Worm (Caenorhabditis elegans) whole organism, L3 larva: ENCODE data around the gene srbc-19.

Experiments used
- ama-1 ChIP-seq: fragments of 150-350 bp; optimal IDR thresholded peaks from 2 replicates; lab custom pipeline; 2018
- eor-1 ChIP-seq, 2 experiments: fragments of 150-350 bp; optimal IDR thresholded peaks; 2 replicates each; lab custom pipeline; 2014 to 2018; ENCODE audit warnings: missing biosample characterization in 2 of 2, missing genetic modification characterization in 2 of 2
- fkh-10 ChIP-seq: sonication (generic microtip); optimal IDR thresholded peaks from 2 replicates; lab custom pipeline; 2017; ENCODE audit warnings: missing biosample characterization, missing genetic modification reagents, missing genetic modification characterization
- fkh-2 ChIP-seq: fragments of 150-350 bp; optimal IDR thresholded peaks from 2 replicates; lab custom pipeline; 2014; ENCODE audit warnings: missing biosample characterization, missing genetic modification reagents, missing genetic modification characterization
- lin-39 ChIP-seq: fragments of 150-350 bp; optimal IDR thresholded peaks from 2 replicates; lab custom pipeline; 2018; ENCODE audit warnings: missing biosample characterization, missing genetic modification reagents, missing genetic modification characterization
- nhr-12 ChIP-seq: fragments of 150-350 bp; optimal IDR thresholded peaks from 2 replicates; lab custom pipeline; 2014; ENCODE audit warnings: missing biosample characterization, missing genetic modification characterization
- nhr-28 ChIP-seq: fragments of 150-350 bp; optimal IDR thresholded peaks from 2 replicates; lab custom pipeline; 2014; ENCODE audit warnings: missing biosample characterization, missing genetic modification characterization
- pha-4 ChIP-seq: fragments of 150-350 bp; optimal IDR thresholded peaks from 2 replicates; lab custom pipeline; 2014; ENCODE audit warnings: missing biosample characterization, missing genetic modification reagents, missing genetic modification characterization
- pqm-1 ChIP-seq: fragments of 150-350 bp; optimal IDR thresholded peaks from 2 replicates; lab custom pipeline; 2017; ENCODE audit warnings: missing biosample characterization, missing genetic modification characterization, inconsistent platforms
- sea-2 ChIP-seq: fragments of 150-350 bp; sonication (generic microtip); optimal IDR thresholded peaks from 4 replicates; lab custom pipeline; 2014; ENCODE audit warnings: missing biosample characterization, missing genetic modification reagents, missing genetic modification characterization
- skn-1 ChIP-seq: fragments of 150-350 bp; optimal IDR thresholded peaks from 2 replicates; lab custom pipeline; 2014; ENCODE audit warnings: missing biosample characterization, missing genetic modification characterization
- snpc-4 ChIP-seq: fragments of 150-350 bp; optimal IDR thresholded peaks from 2 replicates; lab custom pipeline; 2014; ENCODE audit warnings: missing biosample characterization, missing genetic modification characterization
- zag-1 ChIP-seq: fragments of 150-350 bp; optimal IDR thresholded peaks from 2 replicates; lab custom pipeline; 2014; ENCODE audit warnings: missing biosample characterization, missing genetic modification characterization

ce11 chrV:2206181-2206580 is 39.6 kb upstream of the srbc-19 start, which contains the start of gene srt-40:
- TF ChIP-seq pha-4 (tag; lab: Kevin White, UChicago) = no peak
- TF ChIP-seq eor-1 (tag; optimal IDR thresholded peaks at IDR 0.05; lab: Kevin White, UChicago) = no peak
- TF ChIP-seq skn-1 (tag; lab: Kevin White, UChicago) = no peak
- TF ChIP-seq fkh-10 (GFP tag; lab: Kevin White, UChicago) = no peak
- TF ChIP-seq nhr-12 = no peak
- no peak for TF ChIP-seq pqm-1 (tag; lab: Kevin White, UChicago)
- no peak for TF ChIP-seq lin-39 (tag; lab: Kevin White, UChicago)
- no peak for TF ChIP-seq nhr-28 (tag; lab: Kevin White, UChicago)
- TF ChIP-seq sea-2 (GFP tag; lab: Kevin White, UChicago) = no peak
- TF ChIP-seq ama-1 (lab: Kevin White, UChicago) = no peak
- TF ChIP-seq snpc-4 (tag; lab: Kevin White, UChicago) = no peak
- no peak for TF ChIP-seq zag-1 (tag; lab: Kevin White, UChicago)
- TF ChIP-seq fkh-2 (tag; lab: Kevin White, UChicago) = no peak
